Fruit fly (Drosophila melanogaster) whole organism, embryonic: Measurements from ENCODE around the gene CG11456.

ENCODE experiments used
- Ada2b ChIP-seq: fragments of 200-800 bp; sonication (Bioruptor generic); IDR thresholded peaks from 2 replicates; pipeline ENCODE4 v1.3.6; 2022; ENCODE audit warnings: missing biosample characterization, missing genetic modification characterization
- Antp ChIP-seq: fragments of 200-800 bp; sonication (Bioruptor generic); optimal IDR thresholded peaks from 3 replicates; lab custom pipeline; 2016; ENCODE audit warnings: missing biosample characterization, missing genetic modification characterization
- Atf-2 ChIP-seq: fragments of 200-800 bp; sonication (Bioruptor generic); optimal IDR thresholded peaks from 2 replicates; lab custom pipeline; 2016; ENCODE audit warnings: missing biosample characterization, missing genetic modification characterization
- BtbVII ChIP-seq: fragments of 200-800 bp; sonication (Bioruptor generic); optimal IDR thresholded peaks from 3 replicates; lab custom pipeline; 2017; ENCODE audit warnings: missing biosample characterization, mild to moderate bottlenecking, missing genetic modification characterization
- CG11247 ChIP-seq: fragments of 200-800 bp; sonication (Bioruptor generic); IDR thresholded peaks from 2 replicates; pipeline ENCODE4 v1.3.6; 2022; ENCODE audit warnings: missing biosample characterization, missing genetic modification characterization
- CG11695 ChIP-seq: fragments of 200-800 bp; sonication (Bioruptor generic); IDR thresholded peaks from 3 replicates; pipeline ENCODE4 v1.3.6; 2022; ENCODE audit warnings: missing biosample characterization, missing genetic modification characterization
- CG12155 ChIP-seq: fragments of 200-800 bp; sonication (Bioruptor generic); optimal IDR thresholded peaks from 3 replicates; lab custom pipeline; 2016; ENCODE audit warnings: missing biosample characterization, missing genetic modification characterization
- CG14710 ChIP-seq: fragments of 200-800 bp; sonication (Bioruptor generic); optimal IDR thresholded peaks from 3 replicates; lab custom pipeline; 2019; ENCODE audit warnings: missing biosample characterization, mild to moderate bottlenecking, missing genetic modification characterization, moderate library complexity
- CG15011 ChIP-seq: fragments of 200-800 bp; sonication (Bioruptor generic); optimal IDR thresholded peaks from 3 replicates; lab custom pipeline; 2018; ENCODE audit warnings: missing biosample characterization, mild to moderate bottlenecking, missing genetic modification characterization
- CG15479 ChIP-seq: fragments of 200-800 bp; sonication (Bioruptor generic); optimal IDR thresholded peaks from 3 replicates; lab custom pipeline; 2019; ENCODE audit warnings: missing biosample characterization, mild to moderate bottlenecking, missing genetic modification characterization, moderate library complexity
- CG15514 ChIP-seq: fragments of 200-800 bp; sonication (Bioruptor generic); optimal IDR thresholded peaks from 3 replicates; lab custom pipeline; 2017; ENCODE audit warnings: missing biosample characterization, missing genetic modification characterization, mild to moderate bottlenecking, moderate library complexity, missing genetic modification reagents
- CG17186 ChIP-seq: fragments of 200-800 bp; sonication (Bioruptor generic); optimal IDR thresholded peaks from 3 replicates; lab custom pipeline; 2017; ENCODE audit warnings: missing biosample characterization, missing genetic modification reagents, missing genetic modification characterization
- CG18764 ChIP-seq: fragments of 200-800 bp; sonication (Bioruptor generic); optimal IDR thresholded peaks from 3 replicates; lab custom pipeline; 2016; ENCODE audit warnings: missing biosample characterization, missing genetic modification characterization
- CG3065 ChIP-seq: fragments of 200-800 bp; sonication (Bioruptor generic); optimal IDR thresholded peaks from 2 replicates; lab custom pipeline; 2016; ENCODE audit warnings: missing biosample characterization, missing genetic modification characterization
- CG32532 ChIP-seq: fragments of 200-800 bp; sonication (Bioruptor generic); IDR thresholded peaks from 2 replicates; pipeline ENCODE4 v1.3.6; 2022; ENCODE audit warnings: missing biosample characterization, missing genetic modification characterization
- CG34376 ChIP-seq: fragments of 200-800 bp; sonication (Bioruptor generic); optimal IDR thresholded peaks from 2 replicates; lab custom pipeline; 2018; ENCODE audit warnings: missing biosample characterization, mild to moderate bottlenecking, missing genetic modification characterization
- CG4730 ChIP-seq: fragments of 200-800 bp; sonication (Bioruptor generic); IDR thresholded peaks from 2 replicates; pipeline ENCODE4 v1.3.6; 2022; ENCODE audit warnings: missing biosample characterization, missing genetic modification characterization
- CG6813 ChIP-seq: fragments of 200-800 bp; sonication (Bioruptor generic); optimal IDR thresholded peaks from 2 replicates; lab custom pipeline; 2017; ENCODE audit warnings: missing biosample characterization, missing genetic modification characterization, mild to moderate bottlenecking, moderate library complexity, missing genetic modification reagents
- CG7372 ChIP-seq: fragments of 200-800 bp; sonication (Bioruptor generic); IDR thresholded peaks from 2 replicates; pipeline ENCODE4 v1.3.6; 2022; ENCODE audit warnings: missing biosample characterization, missing genetic modification characterization
- CG8944 ChIP-seq: fragments of 200-800 bp; sonication (Bioruptor generic); optimal IDR thresholded peaks from 3 replicates; lab custom pipeline; 2016; ENCODE audit warnings: missing biosample characterization, missing genetic modification characterization
- CTCF ChIP-seq: fragments of 200-800 bp; sonication (Bioruptor generic); optimal IDR thresholded peaks from 2 replicates; lab custom pipeline; 2017; ENCODE audit warnings: missing biosample characterization, mild to moderate bottlenecking, missing genetic modification characterization, moderate library complexity
- D19B ChIP-seq: fragments of 200-800 bp; sonication (Bioruptor generic); optimal IDR thresholded peaks from 2 replicates; lab custom pipeline; 2017; ENCODE audit warnings: missing biosample characterization, mild to moderate bottlenecking, missing genetic modification characterization
- Dfd ChIP-seq, 2 experiments: fragments of >200 bp; optimal IDR thresholded peaks; 2 replicates each; lab custom pipeline; 2017; ENCODE audit warnings: missing biosample characterization in 2 of 2, missing genetic modification characterization in 2 of 2
- Dip2 ChIP-seq: fragments of 200-800 bp; sonication (Bioruptor generic); IDR thresholded peaks from 2 replicates; pipeline ENCODE4 v1.3.6; 2022; ENCODE audit warnings: missing biosample characterization, missing genetic modification characterization
- Doc2 ChIP-seq: fragments of 200-800 bp; sonication (Bioruptor generic); IDR thresholded peaks from 2 replicates; pipeline ENCODE4 v1.3.6; 2022; ENCODE audit warnings: missing biosample characterization, missing genetic modification characterization
- Ets65A ChIP-seq: fragments of 200-800 bp; sonication (Bioruptor generic); peaks from one replicate; lab custom pipeline; 2016; ENCODE audit warnings: missing biosample characterization, missing genetic modification characterization
- HLHmδ ChIP-seq: fragments of 200-800 bp; sonication (Bioruptor generic); optimal IDR thresholded peaks from 2 replicates; lab custom pipeline; 2018; ENCODE audit warnings: missing biosample characterization, mild to moderate bottlenecking, missing genetic modification characterization, moderate library complexity
- HmgZ ChIP-seq: fragments of 200-800 bp; sonication (Bioruptor generic); optimal IDR thresholded peaks from 2 replicates; lab custom pipeline; 2018; ENCODE audit warnings: missing biosample characterization, mild to moderate bottlenecking, missing genetic modification characterization
- Hmr ChIP-seq: fragments of 200-800 bp; sonication (Bioruptor generic); optimal IDR thresholded peaks from 3 replicates; lab custom pipeline; 2017; ENCODE audit warnings: mild to moderate bottlenecking, missing biosample characterization, missing genetic modification reagents, missing genetic modification characterization
- MESR4 ChIP-seq: fragments of 200-800 bp; sonication (Bioruptor generic); optimal IDR thresholded peaks from 2 replicates; lab custom pipeline; 2018; ENCODE audit warnings: missing biosample characterization, mild to moderate bottlenecking, missing genetic modification characterization, moderate library complexity
- Mes4 ChIP-seq: fragments of 200-800 bp; sonication (Bioruptor generic); optimal IDR thresholded peaks from 2 replicates; lab custom pipeline; 2016; ENCODE audit warnings: missing biosample characterization, missing genetic modification characterization
- Sin3A ChIP-seq: fragments of >200 bp; optimal IDR thresholded peaks from 2 replicates; lab custom pipeline; 2018
- Trl ChIP-seq, 3 experiments: fragments of >200 bp in 2 of 3; fragments of 200-800 bp in 1 of 3; sonication (Bioruptor generic) in 1 of 3; optimal IDR thresholded peaks; 2 replicates in 1 of 3; 3 replicates in 2 of 3; lab custom pipeline; 2016 to 2017; ENCODE audit warnings: missing biosample characterization in 1 of 3, missing genetic modification characterization in 1 of 3
- ara ChIP-seq: fragments of 200-800 bp; sonication (Bioruptor generic); IDR thresholded peaks from 2 replicates; pipeline ENCODE4 v1.3.6; 2022; ENCODE audit warnings: missing biosample characterization, missing genetic modification characterization
- bbx ChIP-seq: fragments of 200-800 bp; sonication (Bioruptor generic); IDR thresholded peaks from 2 replicates; pipeline ENCODE4 v1.3.6; 2022; ENCODE audit warnings: missing biosample characterization, missing genetic modification characterization; ENCODE audit not compliant: partially characterized antibody
- caup ChIP-seq: fragments of 200-800 bp; sonication (Bioruptor generic); optimal IDR thresholded peaks from 3 replicates; lab custom pipeline; 2017; ENCODE audit warnings: missing biosample characterization, mild to moderate bottlenecking, missing genetic modification characterization, moderate library complexity; ENCODE audit not compliant: severe bottlenecking
- chn ChIP-seq: fragments of 200-800 bp; sonication (Bioruptor generic); optimal IDR thresholded peaks from 2 replicates; lab custom pipeline; 2016; ENCODE audit warnings: missing biosample characterization, missing genetic modification characterization
- da ChIP-seq: fragments of 200-800 bp; sonication (Bioruptor generic); optimal IDR thresholded peaks from 2 replicates; lab custom pipeline; 2016; ENCODE audit warnings: missing biosample characterization, missing genetic modification characterization
- ewg ChIP-seq: fragments of 200-800 bp; sonication (Bioruptor generic); optimal IDR thresholded peaks from 3 replicates; lab custom pipeline; 2017; ENCODE audit warnings: mild to moderate bottlenecking, missing biosample characterization, missing genetic modification reagents, missing genetic modification characterization
- h ChIP-seq: fragments of >200 bp; optimal IDR thresholded peaks from 2 replicates; lab custom pipeline; 2017
- hth ChIP-seq: fragments of >200 bp; optimal IDR thresholded peaks from 2 replicates; lab custom pipeline; 2017; ENCODE audit warnings: inconsistent platforms
- lilli ChIP-seq: fragments of 200-800 bp; sonication (Bioruptor generic); optimal IDR thresholded peaks from 3 replicates; lab custom pipeline; 2016; ENCODE audit warnings: missing biosample characterization, missing genetic modification characterization
- maf-S ChIP-seq: fragments of 200-800 bp; sonication (Bioruptor generic); optimal IDR thresholded peaks from 2 replicates; lab custom pipeline; 2016; ENCODE audit warnings: missing biosample characterization, missing genetic modification characterization
- nau ChIP-seq: fragments of 200-800 bp; sonication (Bioruptor generic); optimal IDR thresholded peaks from 3 replicates; lab custom pipeline; 2017; ENCODE audit warnings: missing biosample characterization, mild to moderate bottlenecking, missing genetic modification characterization, missing genetic modification reagents
- onecut ChIP-seq: fragments of 200-800 bp; sonication (Bioruptor generic); IDR thresholded peaks from 2 replicates; pipeline ENCODE4 v1.3.6; 2022; ENCODE audit warnings: missing biosample characterization, missing genetic modification characterization
- pzg ChIP-seq: fragments of 200-800 bp; sonication (Bioruptor generic); optimal IDR thresholded peaks from 3 replicates; lab custom pipeline; 2018; ENCODE audit warnings: missing biosample characterization, mild to moderate bottlenecking, missing genetic modification characterization, moderate library complexity
- sim ChIP-seq: fragments of 200-800 bp; sonication (Bioruptor generic); IDR thresholded peaks from 2 replicates; pipeline ENCODE4 v1.3.6; 2022; ENCODE audit warnings: missing biosample characterization, missing genetic modification characterization
- sima ChIP-seq: fragments of 200-800 bp; sonication (Bioruptor generic); optimal IDR thresholded peaks from 2 replicates; lab custom pipeline; 2016; ENCODE audit warnings: missing biosample characterization, missing genetic modification characterization
- sr ChIP-seq: fragments of 200-800 bp; sonication (Bioruptor generic); IDR thresholded peaks from 3 replicates; pipeline ENCODE4 v1.3.6; 2022; ENCODE audit warnings: missing biosample characterization, missing genetic modification characterization
- tin ChIP-seq: fragments of 200-800 bp; sonication (Bioruptor generic); optimal IDR thresholded peaks from 3 replicates; lab custom pipeline; 2016; ENCODE audit warnings: missing biosample characterization, missing genetic modification characterization
- ttk ChIP-seq: fragments of 200-800 bp; sonication (Bioruptor generic); IDR thresholded peaks from 2 replicates; pipeline ENCODE4 v2.1.2; 2022; ENCODE audit warnings: missing biosample characterization, missing genetic modification characterization
- vfl ChIP-seq: fragments of 200-800 bp; sonication (Bioruptor generic); optimal IDR thresholded peaks from 2 replicates; lab custom pipeline; 2016; ENCODE audit warnings: missing biosample characterization, missing genetic modification characterization

Gene CG11456

DNA sequence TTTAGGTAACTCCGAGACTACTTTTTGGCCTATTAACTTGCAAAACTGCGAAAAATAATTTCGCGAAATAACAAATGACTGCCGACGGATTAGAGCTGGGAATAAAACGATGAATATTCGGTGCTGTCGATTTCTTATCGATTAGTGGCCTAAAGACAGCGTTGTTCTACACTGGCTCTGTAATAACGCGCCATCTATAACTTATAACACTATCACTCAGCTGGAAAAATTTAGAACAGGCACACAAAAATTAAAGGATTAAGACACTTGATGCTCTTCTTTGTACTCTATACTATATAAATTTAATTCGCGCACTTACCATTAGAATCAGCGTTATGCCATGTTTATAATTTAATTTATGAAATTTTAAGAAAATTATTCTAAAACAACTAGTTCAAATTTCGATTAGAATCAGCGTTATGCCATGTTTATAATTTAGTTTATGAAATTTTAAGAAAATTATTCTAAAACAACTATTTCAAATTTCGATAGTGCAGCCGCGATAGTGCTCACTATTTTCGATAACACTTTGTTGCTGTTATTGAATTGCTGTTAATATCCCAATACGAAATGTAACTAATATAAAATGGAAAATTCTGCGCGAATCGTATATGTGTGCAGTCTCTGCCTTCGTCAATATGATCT is at the start of gene CG11456, which contains the start of gene CSN3 (continued):
- TF ChIP-seq tin (GFP tag; lab: Kevin White, UChicago) (peak; percentile 62), HmgZ (peak; percentile 65), bbx (GFP tag; lab: Robert Waterston, UW) (peak; percentile 59), HLHmδ (no peak), CG18764 (GFP tag; lab: Kevin White, UChicago) (peak; percentile 26), Trl (optimal IDR thresholded peaks at IDR 0.05; lab: Kevin White, UChicago) (no peak), Trl (GFP tag; optimal IDR thresholded peaks at IDR 0.05; lab: Kevin White, UChicago) (peak; percentile 50), CG6813 (GFP tag; lab: Kevin White, UChicago) (no peak), CG14710 (tag; lab: Kevin White, UChicago) (peak; percentile 60), caup (GFP tag; lab: Kevin White, UChicago) (peak; percentile 46), chn (GFP tag; lab: Kevin White, UChicago) (peak; percentile 47), Doc2 (GFP tag; lab: Robert Waterston, UW) (no peak), vfl (peak; percentile 55), CG4730 (GFP tag; lab: Robert Waterston, UW) (peak; percentile 28; the same call in 1 of the 2 replicates), CG7372 (no peak), CG15514 (peak; percentile 65), CG11695 (GFP tag; lab: Robert Waterston, UW) (no peak), Dfd (GFP tag; optimal IDR thresholded peaks at IDR 0.05; lab: Kevin White, UChicago) (no peak), maf-S (GFP tag; lab: Kevin White, UChicago) (peak; percentile 45), Atf-2 (GFP tag; lab: Kevin White, UChicago) (no peak), CG15479 (GFP tag; lab: Kevin White, UChicago) (no peak), Dip2 (GFP tag; lab: Robert Waterston, UW) (peak; percentile 80), D19B (peak; percentile 2), pzg (peak; percentile 86), lilli (peak; percentile 58), sr (GFP tag; lab: Robert Waterston, UW) (no peak), sima (GFP tag; lab: Kevin White, UChicago) (no peak), CG12155 (peak; percentile 64), Ada2b (GFP tag; lab: Robert Waterston, UW) (peak; percentile 39; the same call in 1 of the 2 replicates), Mes4 (GFP tag; lab: Kevin White, UChicago) (peak; percentile 6), MESR4 (peak; percentile 25), sim (no peak), CG8944 (GFP tag; lab: Kevin White, UChicago) (peak; percentile 28), CTCF (GFP tag; lab: Kevin White, UChicago) (peak; percentile 96), CG34376 (no peak), Antp (GFP tag; lab: Kevin White, UChicago) (peak; percentile 55), CG17186 (GFP tag; lab: Kevin White, UChicago) (peak; percentile 24), Hmr (GFP tag; lab: Kevin White, UChicago) (peak; percentile 72), BtbVII (GFP tag; lab: Kevin White, UChicago) (no peak), ttk (GFP tag; lab: Robert Waterston, UW) (peak; percentile 31; the same call in 1 of the 2 replicates), hth (lab: Kevin White, UChicago) (no peak), nau (GFP tag; lab: Kevin White, UChicago) (peak; percentile 30), Sin3A (lab: Kevin White, UChicago) (peak; percentile 36), CG15011 (GFP tag; lab: Kevin White, UChicago) (no peak), onecut (GFP tag; lab: Robert Waterston, UW) (peak; percentile 27), Ets65A (GFP tag; lab: Kevin White, UChicago) (peak; percentile 94), da (no peak), h (no peak), ewg (peak; percentile 8), ara (GFP tag; lab: Robert Waterston, UW) (no peak), CG3065 (GFP tag; lab: Kevin White, UChicago) (peak; percentile 9), CG32532 (GFP tag; lab: Robert Waterston, UW) (peak; percentile 57; the same call in 1 of the 2 replicates), CG11247 (peak; percentile 33; the same call in 1 of the 2 replicates)
